Worm (Caenorhabditis elegans) whole organism, L1 larva: ENCODE data around the gene F53F4.16.

Source experiments
- C16A3.4 ChIP-seq: fragments of 150-350 bp; optimal IDR thresholded peaks from 2 replicates; lab custom pipeline; 2014; ENCODE audit warnings: missing biosample characterization, missing genetic modification characterization
- C34B4.2 ChIP-seq: sonication (generic microtip); optimal IDR thresholded peaks from 2 replicates; lab custom pipeline; 2017; ENCODE audit warnings: mild to moderate bottlenecking, missing genetic modification characterization, missing compliant biosample characterization
- F16B12.6 ChIP-seq: fragments of 150-350 bp; optimal IDR thresholded peaks from 2 replicates; lab custom pipeline; 2014; ENCODE audit warnings: missing biosample characterization, missing genetic modification characterization
- Y116A8C.19 ChIP-seq: sonication (generic microtip); optimal IDR thresholded peaks from 2 replicates; lab custom pipeline; 2016; ENCODE audit warnings: missing compliant biosample characterization, missing genetic modification characterization, borderline replicate concordance
- aly-2 ChIP-seq: fragments of 150-350 bp; optimal IDR thresholded peaks from 2 replicates; lab custom pipeline; 2014; ENCODE audit warnings: missing biosample characterization, missing genetic modification characterization
- blmp-1 ChIP-seq: fragments of 150-350 bp; optimal IDR thresholded peaks from 2 replicates; lab custom pipeline; 2014; ENCODE audit warnings: missing biosample characterization, missing genetic modification characterization
- ceh-8 ChIP-seq: fragments of 200-800 bp; sonication (Bioruptor generic); optimal IDR thresholded peaks from 2 replicates; lab custom pipeline; 2018; ENCODE audit warnings: mild to moderate bottlenecking, missing genetic modification characterization, moderate library complexity, missing compliant biosample characterization
- ceh-82 ChIP-seq, 3 experiments: fragments of 150-350 bp in 1 of 3; sonication (generic microtip) in 2 of 3; optimal IDR thresholded peaks; 2 replicates each; lab custom pipeline; 2014 to 2017; ENCODE audit warnings: missing biosample characterization in 3 of 3, missing genetic modification characterization in 3 of 3
- ceh-88 ChIP-seq: fragments of 200-800 bp; sonication (Bioruptor generic); IDR thresholded peaks from 2 replicates; pipeline ENCODE4 v1.3.6; 2022; ENCODE audit warnings: missing genetic modification characterization, missing compliant biosample characterization
- ces-1 ChIP-seq: fragments of 150-350 bp; optimal IDR thresholded peaks from 2 replicates; lab custom pipeline; 2014; ENCODE audit warnings: missing biosample characterization, missing genetic modification reagents, missing genetic modification characterization
- dpl-1 ChIP-seq, 3 experiments: fragments of 150-350 bp in 2 of 3; sonication (generic microtip) in 1 of 3; optimal IDR thresholded peaks; 2 replicates each; lab custom pipeline; 2014 to 2017; ENCODE audit warnings: missing biosample characterization in 3 of 3, missing genetic modification characterization in 3 of 3, missing genetic modification reagents in 3 of 3
- dsc-1 ChIP-seq: sonication (generic microtip); optimal IDR thresholded peaks from 2 replicates; lab custom pipeline; 2016; ENCODE audit warnings: mild to moderate bottlenecking, missing genetic modification characterization, missing compliant biosample characterization
- efl-1 ChIP-seq, 4 experiments: fragments of 150-350 bp; optimal IDR thresholded peaks in 3 of 4; peaks in 1 of 4; 1 replicate in 1 of 4; 2 replicates in 3 of 4; lab custom pipeline; 2014; ENCODE audit warnings: missing biosample characterization in 2 of 4, missing genetic modification characterization in 2 of 4, missing genetic modification reagents in 2 of 4
- efl-3 ChIP-seq: fragments of 200-800 bp; sonication (Bioruptor generic); optimal IDR thresholded peaks from 2 replicates; lab custom pipeline; 2018; ENCODE audit warnings: mild to moderate bottlenecking, missing genetic modification characterization, missing compliant biosample characterization
- egl-13 ChIP-seq: sonication (generic microtip); optimal IDR thresholded peaks from 2 replicates; lab custom pipeline; 2016; ENCODE audit warnings: missing genotype, missing genetic modification reagents, missing genetic modification characterization, missing compliant biosample characterization
- egl-27 ChIP-seq, 2 experiments: fragments of 150-350 bp in 1 of 2; sonication (generic microtip); optimal IDR thresholded peaks; 3 replicates each; lab custom pipeline; 2017 to 2018; ENCODE audit warnings: missing biosample characterization in 2 of 2, missing genetic modification characterization in 2 of 2, missing genetic modification reagents in 2 of 2
- fkh-10 ChIP-seq: sonication (generic microtip); optimal IDR thresholded peaks from 2 replicates; lab custom pipeline; 2017; ENCODE audit warnings: missing biosample characterization, missing genetic modification reagents, missing genetic modification characterization
- fkh-8 ChIP-seq: sonication (generic microtip); optimal IDR thresholded peaks from 2 replicates; lab custom pipeline; 2016; ENCODE audit warnings: mild to moderate bottlenecking, missing genetic modification characterization, missing compliant biosample characterization
- hlh-4 ChIP-seq: sonication (generic microtip); optimal IDR thresholded peaks from 2 replicates; lab custom pipeline; 2016; ENCODE audit warnings: mild to moderate bottlenecking, missing genetic modification characterization, missing compliant biosample characterization
- hpl-2 ChIP-seq: fragments of 150-350 bp; optimal IDR thresholded peaks from 2 replicates; lab custom pipeline; 2014; ENCODE audit warnings: missing biosample characterization, missing genetic modification reagents, missing genetic modification characterization
- irx-1 ChIP-seq: sonication (generic microtip); optimal IDR thresholded peaks from 2 replicates; lab custom pipeline; 2016; ENCODE audit warnings: missing genetic modification characterization, missing compliant biosample characterization
- isw-1 ChIP-seq: fragments of 200-800 bp; sonication (Bioruptor generic); IDR thresholded peaks from 2 replicates; pipeline ENCODE4 v1.3.6; 2022; ENCODE audit warnings: missing genetic modification characterization, missing compliant biosample characterization
- lin-13 ChIP-seq: fragments of 150-350 bp; optimal IDR thresholded peaks from 2 replicates; lab custom pipeline; 2014; ENCODE audit warnings: missing biosample characterization, missing genetic modification reagents, missing genetic modification characterization
- lin-14 ChIP-seq: fragments of 200-800 bp; sonication (Bioruptor generic); optimal IDR thresholded peaks from 2 replicates; lab custom pipeline; 2018; ENCODE audit warnings: mild to moderate bottlenecking, missing genetic modification characterization, moderate library complexity, missing compliant biosample characterization
- lin-35 ChIP-seq, 2 experiments: fragments of 150-350 bp; optimal IDR thresholded peaks; 2 replicates each; lab custom pipeline; 2014; ENCODE audit warnings: missing biosample characterization in 2 of 2, missing genetic modification characterization in 2 of 2, missing genetic modification reagents in 2 of 2
- lin-39 ChIP-seq: fragments of 150-350 bp; optimal IDR thresholded peaks from 2 replicates; lab custom pipeline; 2014; ENCODE audit warnings: missing biosample characterization, missing genetic modification reagents, missing genetic modification characterization
- lir-3 ChIP-seq: sonication (generic microtip); optimal IDR thresholded peaks from 2 replicates; lab custom pipeline; 2016; ENCODE audit warnings: mild to moderate bottlenecking, missing genetic modification characterization, moderate library complexity, missing compliant biosample characterization; ENCODE audit not compliant: poor library complexity
- mab-9 ChIP-seq: fragments of 200-800 bp; sonication (Bioruptor generic); IDR thresholded peaks from 2 replicates; pipeline ENCODE4 v1.3.6; 2022; ENCODE audit warnings: missing genetic modification reagents, missing genetic modification characterization, missing compliant biosample characterization
- mdl-1 ChIP-seq, 2 experiments: fragments of 150-350 bp; optimal IDR thresholded peaks; 2 replicates each; lab custom pipeline; 2014 to 2017; ENCODE audit warnings: missing biosample characterization in 2 of 2, missing genetic modification characterization in 2 of 2, inconsistent platforms in 1 of 2
- nhr-11 ChIP-seq: fragments of 150-350 bp; optimal IDR thresholded peaks from 2 replicates; lab custom pipeline; 2014; ENCODE audit warnings: missing biosample characterization, missing genetic modification characterization
- nhr-12 ChIP-seq: sonication (generic microtip); optimal IDR thresholded peaks from 2 replicates; lab custom pipeline; 2017; ENCODE audit warnings: missing biosample characterization, missing genetic modification characterization
- nhr-19 ChIP-seq: fragments of 200-800 bp; sonication (Bioruptor generic); conservative IDR thresholded peaks from 2 replicates; pipeline ENCODE4 v1.3.6; 2022; ENCODE audit warnings: missing genetic modification characterization, missing compliant biosample characterization
- nhr-237 ChIP-seq: fragments of 150-350 bp; optimal IDR thresholded peaks from 2 replicates; lab custom pipeline; 2014; ENCODE audit warnings: missing biosample characterization, missing genetic modification characterization
- nhr-47 ChIP-seq: sonication (generic microtip); optimal IDR thresholded peaks from 2 replicates; lab custom pipeline; 2016; ENCODE audit warnings: mild to moderate bottlenecking, missing genetic modification characterization, moderate library complexity, missing compliant biosample characterization
- nhr-71 ChIP-seq: sonication (generic microtip); optimal IDR thresholded peaks from 2 replicates; lab custom pipeline; 2016; ENCODE audit warnings: mild to moderate bottlenecking, missing genetic modification characterization, moderate library complexity, missing compliant biosample characterization
- nhr-76 ChIP-seq: sonication (generic microtip); optimal IDR thresholded peaks from 2 replicates; lab custom pipeline; 2017; ENCODE audit warnings: missing biosample characterization, missing genetic modification characterization
- nhr-77 ChIP-seq: fragments of 150-350 bp; optimal IDR thresholded peaks from 2 replicates; lab custom pipeline; 2014; ENCODE audit warnings: missing biosample characterization, missing genetic modification characterization
- nhr-84 ChIP-seq: sonication (generic microtip); optimal IDR thresholded peaks from 2 replicates; lab custom pipeline; 2017; ENCODE audit warnings: missing biosample characterization, missing genetic modification characterization
- pag-3 ChIP-seq: sonication (generic microtip); optimal IDR thresholded peaks from 2 replicates; lab custom pipeline; 2017; ENCODE audit warnings: missing genetic modification characterization, mild to moderate bottlenecking, missing compliant biosample characterization, antibody characterized with exemption, borderline replicate concordance; ENCODE audit not compliant: insufficient read depth
- pax-3 ChIP-seq: fragments of 200-800 bp; sonication (Bioruptor generic); optimal IDR thresholded peaks from 2 replicates; lab custom pipeline; 2018; ENCODE audit warnings: mild to moderate bottlenecking, missing genetic modification characterization, moderate library complexity, missing compliant biosample characterization
- pqm-1 ChIP-seq: sonication (generic microtip); optimal IDR thresholded peaks from 3 replicates; lab custom pipeline; 2017; ENCODE audit warnings: missing biosample characterization, missing genetic modification characterization
- skn-1 ChIP-seq: fragments of 150-350 bp; optimal IDR thresholded peaks from 2 replicates; lab custom pipeline; 2014; ENCODE audit warnings: missing biosample characterization, missing genetic modification characterization
- snpc-4 ChIP-seq: fragments of 150-350 bp; optimal IDR thresholded peaks from 2 replicates; lab custom pipeline; 2014; ENCODE audit warnings: missing biosample characterization, missing genetic modification characterization
- snu-23 ChIP-seq: sonication (generic microtip); optimal IDR thresholded peaks from 2 replicates; lab custom pipeline; 2016; ENCODE audit warnings: missing genetic modification characterization, missing compliant biosample characterization
- sptf-1 ChIP-seq: fragments of 150-350 bp; optimal IDR thresholded peaks from 2 replicates; lab custom pipeline; 2014; ENCODE audit warnings: missing biosample characterization, missing genetic modification characterization
- tbx-2 ChIP-seq: sonication (generic microtip); optimal IDR thresholded peaks from 2 replicates; lab custom pipeline; 2016; ENCODE audit warnings: missing genetic modification characterization, missing compliant biosample characterization
- unc-130 ChIP-seq: fragments of 150-350 bp; optimal IDR thresholded peaks from 2 replicates; lab custom pipeline; 2017; ENCODE audit warnings: missing biosample characterization, missing genetic modification characterization, inconsistent platforms
- unc-86 ChIP-seq: sonication (generic microtip); optimal IDR thresholded peaks from 2 replicates; lab custom pipeline; 2016; ENCODE audit warnings: missing genetic modification characterization, missing compliant biosample characterization
- unc-98 ChIP-seq: fragments of 200-800 bp; sonication (Bioruptor generic); IDR thresholded peaks from 2 replicates; pipeline ENCODE4 v1.3.6; 2022; ENCODE audit warnings: missing genetic modification characterization, missing compliant biosample characterization
- xbp-1 ChIP-seq: sonication (generic microtip); optimal IDR thresholded peaks from 2 replicates; lab custom pipeline; 2016; ENCODE audit warnings: missing genetic modification characterization, missing compliant biosample characterization
- zag-1 ChIP-seq: fragments of 150-350 bp; optimal IDR thresholded peaks from 2 replicates; lab custom pipeline; 2014; ENCODE audit warnings: missing biosample characterization, missing genetic modification characterization
- zip-4 ChIP-seq: fragments of 200-800 bp; sonication (Bioruptor generic); optimal IDR thresholded peaks from 2 replicates; lab custom pipeline; 2018; ENCODE audit warnings: mild to moderate bottlenecking, missing genetic modification characterization, moderate library complexity, missing compliant biosample characterization
- ztf-4 ChIP-seq: fragments of 150-350 bp; optimal IDR thresholded peaks from 2 replicates; lab custom pipeline; 2014; ENCODE audit warnings: missing biosample characterization, missing genetic modification characterization

F53F4.16 gene

DNA sequence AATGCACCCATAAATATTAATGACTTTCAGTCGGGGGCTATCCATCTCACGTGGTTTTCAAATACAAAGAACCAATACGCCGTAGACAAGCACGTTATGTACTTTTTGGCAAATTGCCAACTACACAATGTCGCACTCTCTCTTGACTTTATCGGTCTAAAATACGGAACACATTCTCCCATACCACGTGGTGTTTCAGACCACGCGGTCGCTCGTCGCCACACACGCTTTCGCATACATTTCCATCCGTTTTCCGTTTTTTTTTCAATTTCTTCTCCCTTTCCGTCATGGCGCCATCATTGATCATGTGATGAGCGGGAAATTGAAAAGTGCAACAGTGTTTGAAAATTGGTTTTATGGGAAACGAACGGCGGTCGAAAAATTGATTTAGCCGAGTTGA lies 37.0 kb upstream of the F53F4.16 start (continued):
- TF ChIP-seq skn-1 = peak; percentile 70
- TF ChIP-seq efl-3 (GFP tag; lab: Kevin White, UChicago) = no peak
- peak; percentile 6 for TF ChIP-seq zip-4 (GFP tag; lab: Kevin White, UChicago)
- TF ChIP-seq hlh-4 = no peak
- no peak for TF ChIP-seq egl-27 (tag; optimal IDR thresholded peaks at IDR 0.05; lab: Kevin White, UChicago)
- peak in 1 of 2 experiments; percentile 99 for TF ChIP-seq mdl-1 (tag; optimal IDR thresholded peaks at IDR 0.05; lab: Kevin White, UChicago)
- TF ChIP-seq ztf-4 (tag; lab: Kevin White, UChicago) = peak; percentile 83
- TF ChIP-seq pax-3 (tag; lab: Kevin White, UChicago) = peak; percentile 95
- peak; percentile 59 for TF ChIP-seq ceh-88 (GFP tag; lab: Robert Waterston, UW)
- TF ChIP-seq nhr-11 (tag; lab: Kevin White, UChicago) = no peak
- TF ChIP-seq xbp-1 (tag; lab: Kevin White, UChicago) = peak; percentile 57
- TF ChIP-seq fkh-10 (GFP tag; lab: Kevin White, UChicago) = no peak
- TF ChIP-seq nhr-77 (tag; lab: Kevin White, UChicago) = no peak
- no peak for TF ChIP-seq Y116A8C.19 (tag; lab: Kevin White, UChicago)
- peak; percentile 65 for TF ChIP-seq C16A3.4
- TF ChIP-seq lin-35 (GFP tag; optimal IDR thresholded peaks at IDR 0.05; lab: Kevin White, UChicago) = peak; percentile 49 to 90
- TF ChIP-seq nhr-237 (tag; lab: Kevin White, UChicago) = no peak
- TF ChIP-seq unc-98 = no peak
- no peak for TF ChIP-seq ceh-8
- no peak for TF ChIP-seq C34B4.2
- peak; percentile 38 for TF ChIP-seq unc-86 (tag; lab: Kevin White, UChicago)
- peak; percentile 95 for TF ChIP-seq snu-23 (GFP tag; lab: Kevin White, UChicago)
- TF ChIP-seq fkh-8 (tag; lab: Kevin White, UChicago) = peak; percentile 72
- TF ChIP-seq nhr-71 = peak; percentile 98
- TF ChIP-seq pag-3 = peak; percentile 69
- no peak for TF ChIP-seq zag-1 (tag; lab: Kevin White, UChicago)
- peak; percentile 91 for TF ChIP-seq tbx-2 (tag; lab: Kevin White, UChicago)
- peak; percentile 43 to 65 for TF ChIP-seq efl-1 (optimal IDR thresholded peaks at IDR 0.05; lab: Kevin White, UChicago)
- TF ChIP-seq efl-1 (GFP tag; optimal IDR thresholded peaks at IDR 0.05 in 1 of 2; lab: Kevin White, UChicago) = peak; percentile 64 to 95
- peak; percentile 88 for TF ChIP-seq irx-1 (tag; lab: Kevin White, UChicago)
- peak; percentile 64 for TF ChIP-seq lir-3
- peak in 1 of 3 experiments; percentile 8 for TF ChIP-seq ceh-82 (tag; optimal IDR thresholded peaks at IDR 0.05; lab: Kevin White, UChicago)
- TF ChIP-seq sptf-1 (tag; lab: Kevin White, UChicago) = no peak
- TF ChIP-seq nhr-84 (tag; lab: Kevin White, UChicago) = no peak
- TF ChIP-seq nhr-12 (tag; lab: Kevin White, UChicago) = no peak
- no peak for TF ChIP-seq ces-1
- no peak for TF ChIP-seq aly-2 (tag; lab: Kevin White, UChicago)
- peak; percentile 53 for TF ChIP-seq dsc-1 (tag; lab: Kevin White, UChicago)
- TF ChIP-seq lin-39 (tag; lab: Kevin White, UChicago) = no peak
- TF ChIP-seq F16B12.6 (tag; lab: Kevin White, UChicago) = no peak
- peak; percentile 99 for TF ChIP-seq lin-14 (GFP tag; lab: Kevin White, UChicago)
- TF ChIP-seq nhr-19 (GFP tag; lab: Robert Waterston, UW) = peak; percentile 91
- no peak for TF ChIP-seq pqm-1 (tag; lab: Kevin White, UChicago)
- TF ChIP-seq mab-9 (GFP tag; lab: Robert Waterston, UW) = peak; percentile 62
- TF ChIP-seq hpl-2 (GFP tag; lab: Kevin White, UChicago) = peak; percentile 63
- TF ChIP-seq unc-130 (tag; lab: Kevin White, UChicago) = peak; percentile 72
- TF ChIP-seq blmp-1 = peak; percentile 97
- peak; percentile 74 for TF ChIP-seq lin-13 (GFP tag; lab: Kevin White, UChicago)
- peak; percentile 52 for TF ChIP-seq egl-13 (tag; lab: Kevin White, UChicago)
- TF ChIP-seq dpl-1 (GFP tag; optimal IDR thresholded peaks at IDR 0.05; lab: Kevin White, UChicago) = peak; percentile 59 to 83 (median 74)
- TF ChIP-seq nhr-76 (tag; lab: Kevin White, UChicago) = no peak
- TF ChIP-seq nhr-47 (tag; lab: Kevin White, UChicago) = peak; percentile 91
- peak; percentile 48 for TF ChIP-seq snpc-4 (tag; lab: Kevin White, UChicago)
- peak; percentile 22; the same call in 1 of the 2 replicates for TF ChIP-seq isw-1 (GFP tag; lab: Robert Waterston, UW)
